Worm (Caenorhabditis elegans) whole organism, L4/young adult: ENCODE measurements around the gene F14E5.8.

Experiments
- W03F9.2 ChIP-seq: fragments of 150-350 bp; optimal IDR thresholded peaks from 2 replicates; lab custom pipeline; 2014; ENCODE audit warnings: missing biosample characterization, missing genetic modification characterization
- dao-5 ChIP-seq: sonication (generic microtip); optimal IDR thresholded peaks from 2 replicates; lab custom pipeline; 2016; ENCODE audit warnings: missing genotype, missing genetic modification characterization, moderate library complexity, missing compliant biosample characterization
- him-1 ChIP-seq: sonication (generic microtip); optimal IDR thresholded peaks from 2 replicates; lab custom pipeline; 2016; ENCODE audit warnings: missing genotype, missing genetic modification reagents, missing genetic modification characterization, missing compliant biosample characterization

The F14E5.8 gene

ce11 chrII:8450750-8451149 is 30.9 kb downstream of the F14E5.8 start:
- TF ChIP-seq W03F9.2 (no peak), dao-5 (no peak), him-1 (tag; lab: Kevin White, UChicago) (no peak)

ce11 chrII:8451425-8451824 is 31.5 kb downstream of the F14E5.8 start:
- TF ChIP-seq dao-5 (no peak), W03F9.2 (no peak), him-1 (tag; lab: Kevin White, UChicago) (no peak)

- no peak for TF ChIP-seq him-1 (tag; lab: Kevin White, UChicago)
- no peak for TF ChIP-seq dao-5
- TF ChIP-seq W03F9.2, result no peak
Measured at ce11 chrII:8454513-8454912, 34.6 kb downstream of the F14E5.8 start, which contains the start of gene F22B5.5. F22B5.5 (minus strand) TSS chrII:8454613.

ce11 chrII:8456094-8456493 is 36.2 kb downstream of the F14E5.8 start, which contains the start of gene F22B5.6:
F22B5.6 (minus strand) TSS chrII:8456194.
- TF ChIP-seq W03F9.2 (no peak), him-1 (tag; lab: Kevin White, UChicago) (no peak), dao-5 (no peak)

- no peak for TF ChIP-seq dao-5
- no peak for TF ChIP-seq W03F9.2
- no peak for TF ChIP-seq him-1 (tag; lab: Kevin White, UChicago)
Measured at ce11 chrII:8456681-8457389, 36.9 kb downstream of the F14E5.8 start.

- TF ChIP-seq him-1 (tag; lab: Kevin White, UChicago) (no peak), W03F9.2 (no peak)
Measured at ce11 chrII:8457438-8457837, 37.5 kb downstream of the F14E5.8 start, which contains the start of gene zyg-9. zyg-9 (plus strand) TSS chrII:8457818.

- TF ChIP-seq W03F9.2, result peak; percentile 48
- TF ChIP-seq him-1 (tag; lab: Kevin White, UChicago), result no peak
Measured at ce11 chrII:8464448-8464898, 44.6 kb downstream of the F14E5.8 start, which contains the start of gene fars-3. fars-3 (plus strand) TSS chrII:8464848.

- no peak for TF ChIP-seq him-1 (tag; lab: Kevin White, UChicago)
- no peak for TF ChIP-seq W03F9.2
Measured at ce11 chrII:8466874-8467273, 47.0 kb downstream of the F14E5.8 start, which contains the start of gene F22B5.10. F22B5.10 (plus strand) TSS chrII:8467174.

ce11 chrII:8467809-8468208 is 47.9 kb downstream of the F14E5.8 start, which contains the start of gene M05D6.2:
M05D6.2 (plus strand) TSS chrII:8468109.
- no peak for TF ChIP-seq dao-5
- no peak for TF ChIP-seq W03F9.2
- TF ChIP-seq him-1 (tag; lab: Kevin White, UChicago), result no peak

- no peak for TF ChIP-seq him-1 (tag; lab: Kevin White, UChicago)
- TF ChIP-seq dao-5, result no peak
- TF ChIP-seq W03F9.2, result no peak
Measured at ce11 chrII:8471139-8471538, 51.2 kb downstream of the F14E5.8 start, which contains the start of gene M05D6.8. M05D6.8 (minus strand) TSS chrII:8471239.
